Worm (Caenorhabditis elegans) whole organism, L4/young adult: ENCODE results near the gene F20D6.8.
A peak's percentile ranks its signal among the peaks of the same experiment; 100 is the strongest.

ENCODE experiments used
- W03F9.2 ChIP-seq: fragments of 150-350 bp; optimal IDR thresholded peaks from 2 replicates; lab custom pipeline; 2014; ENCODE audit warnings: missing biosample characterization, missing genetic modification characterization
- dao-5 ChIP-seq: sonication (generic microtip); optimal IDR thresholded peaks from 2 replicates; lab custom pipeline; 2016; ENCODE audit warnings: missing genotype, missing genetic modification characterization, moderate library complexity, missing compliant biosample characterization
- him-1 ChIP-seq: sonication (generic microtip); optimal IDR thresholded peaks from 2 replicates; lab custom pipeline; 2016; ENCODE audit warnings: missing genotype, missing genetic modification reagents, missing genetic modification characterization, missing compliant biosample characterization

F20D6.8 gene

ce11 chrV:8155743-8156142, 12.3 kb downstream of the F20D6.8 start:
- TF ChIP-seq dao-5, result no peak

ce11 chrV:8145329-8145728, 22.7 kb downstream of the F20D6.8 start, which contains the start of gene D1014.13:
Gene D1014.13, plus strand, starts transcription at chrV:8145629.
- TF ChIP-seq W03F9.2 (tag; lab: Kevin White, UChicago), result no peak
- no peak for TF ChIP-seq dao-5
- no peak for TF ChIP-seq him-1 (tag; lab: Kevin White, UChicago)

ce11 chrV:8144515-8144914, 23.6 kb downstream of the F20D6.8 start:
- TF ChIP-seq dao-5, result no peak
- no peak for TF ChIP-seq him-1 (tag; lab: Kevin White, UChicago)

ce11 chrV:8143605-8144004, 24.5 kb downstream of the F20D6.8 start, which contains the start of gene D1014.2:
Gene D1014.2, plus strand, starts transcription at chrV:8143905.
- TF ChIP-seq W03F9.2 (tag; lab: Kevin White, UChicago), result no peak
- TF ChIP-seq dao-5, result no peak
- no peak for TF ChIP-seq him-1 (tag; lab: Kevin White, UChicago)

- TF ChIP-seq W03F9.2 (tag; lab: Kevin White, UChicago), result no peak
- TF ChIP-seq him-1 (tag; lab: Kevin White, UChicago), result no peak
- TF ChIP-seq dao-5, result no peak
Observed at ce11 chrV:8132926-8133325, 35.1 kb downstream of the F20D6.8 start, which contains the start of gene D1014.4. Gene D1014.4, plus strand, starts transcription at chrV:8133226.

ce11 chrV:8131628-8132027, 36.4 kb downstream of the F20D6.8 start:
- no peak for TF ChIP-seq dao-5
- no peak for TF ChIP-seq him-1 (tag; lab: Kevin White, UChicago)
- no peak for TF ChIP-seq W03F9.2 (tag; lab: Kevin White, UChicago)

ce11 chrV:8130812-8131211, 37.3 kb downstream of the F20D6.8 start:
- no peak for TF ChIP-seq W03F9.2 (tag; lab: Kevin White, UChicago)

- TF ChIP-seq him-1 (tag; lab: Kevin White, UChicago) (peak; percentile 13), W03F9.2 (tag; lab: Kevin White, UChicago) (no peak)
Observed at ce11 chrV:8130149-8130661, 37.9 kb downstream of the F20D6.8 start, which contains the start of gene snap-1. Gene snap-1, plus strand, starts transcription at chrV:8130611.

- TF ChIP-seq him-1 (tag; lab: Kevin White, UChicago), result no peak
- no peak for TF ChIP-seq dao-5
- TF ChIP-seq W03F9.2 (tag; lab: Kevin White, UChicago), result peak; percentile 36
Observed at ce11 chrV:8129719-8130118, 38.4 kb downstream of the F20D6.8 start.

ce11 chrV:8129252-8129651, 38.8 kb downstream of the F20D6.8 start, which contains the start of gene spr-1:
Gene spr-1, minus strand, starts transcription at chrV:8129352.
- TF ChIP-seq W03F9.2 (tag; lab: Kevin White, UChicago) (no peak), dao-5 (no peak)

ce11 chrV:8123384-8123783, 44.7 kb downstream of the F20D6.8 start, which contains the start of gene D1014.5:
Gene D1014.5, plus strand, starts transcription at chrV:8123684.
- TF ChIP-seq dao-5 (no peak), W03F9.2 (tag; lab: Kevin White, UChicago) (no peak), him-1 (tag; lab: Kevin White, UChicago) (no peak)

- TF ChIP-seq W03F9.2 (tag; lab: Kevin White, UChicago), result no peak
Observed at ce11 chrV:8120868-8121267, 47.2 kb downstream of the F20D6.8 start, which contains the start of gene D1014.6. Gene D1014.6, plus strand, starts transcription at chrV:8121168.

- no peak for TF ChIP-seq dao-5
Observed at ce11 chrV:8117964-8118363, 50.1 kb downstream of the F20D6.8 start, which contains the start of gene D1014.7. Gene D1014.7, plus strand, starts transcription at chrV:8118264.
